Worm (Caenorhabditis elegans) whole organism, L4/young adult: ENCODE measurements around the gene W02B3.4.

Experiments
- W03F9.2 ChIP-seq: fragments of 150-350 bp; optimal IDR thresholded peaks from 2 replicates; lab custom pipeline; 2014; ENCODE audit warnings: missing biosample characterization, missing genetic modification characterization
- him-1 ChIP-seq: sonication (generic microtip); optimal IDR thresholded peaks from 2 replicates; lab custom pipeline; 2016; ENCODE audit warnings: missing genotype, missing genetic modification reagents, missing genetic modification characterization, missing compliant biosample characterization

- TF ChIP-seq him-1 (tag; lab: Kevin White, UChicago): no peak
- TF ChIP-seq W03F9.2: no peak
Observed at ce11 chrIII:688083-688482, 4.9 kb upstream of the W02B3.4 start.
